Fruit fly (Drosophila melanogaster) whole organism, embryonic: ENCODE measurements around the gene CG43131.

Experiments
- ATbp ChIP-seq: fragments of 200-800 bp; sonication (Bioruptor generic); optimal IDR thresholded peaks from 2 replicates; lab custom pipeline; 2017; ENCODE audit warnings: missing biosample characterization, mild to moderate bottlenecking, missing genetic modification characterization, missing genetic modification reagents
- BEAF-32 ChIP-seq: fragments of 200-800 bp; sonication (Bioruptor generic); optimal IDR thresholded peaks from 3 replicates; lab custom pipeline; 2017; ENCODE audit warnings: missing biosample characterization, missing genetic modification characterization, mild to moderate bottlenecking, moderate library complexity, missing genetic modification reagents
- Bgb ChIP-seq: fragments of 200-800 bp; sonication (Bioruptor generic); IDR thresholded peaks from 2 replicates; pipeline ENCODE4 v1.3.6; 2022; ENCODE audit warnings: missing biosample characterization, missing genetic modification characterization; ENCODE audit not compliant: partially characterized antibody
- BtbVII ChIP-seq: fragments of 200-800 bp; sonication (Bioruptor generic); optimal IDR thresholded peaks from 3 replicates; lab custom pipeline; 2017; ENCODE audit warnings: missing biosample characterization, mild to moderate bottlenecking, missing genetic modification characterization
- CG11398 ChIP-seq: fragments of 200-800 bp; sonication (Bioruptor generic); optimal IDR thresholded peaks from 2 replicates; lab custom pipeline; 2016; ENCODE audit warnings: missing biosample characterization, missing genetic modification characterization
- CG11504 ChIP-seq: fragments of 200-800 bp; sonication (Bioruptor generic); optimal IDR thresholded peaks from 3 replicates; lab custom pipeline; 2019; ENCODE audit warnings: missing biosample characterization, mild to moderate bottlenecking, missing genetic modification characterization, moderate library complexity
- CG11695 ChIP-seq: fragments of 200-800 bp; sonication (Bioruptor generic); IDR thresholded peaks from 3 replicates; pipeline ENCODE4 v1.3.6; 2022; ENCODE audit warnings: missing biosample characterization, missing genetic modification characterization
- CG1233 ChIP-seq: fragments of 200-800 bp; sonication (Bioruptor generic); optimal IDR thresholded peaks from 4 replicates; lab custom pipeline; 2018; ENCODE audit warnings: missing biosample characterization, mild to moderate bottlenecking, missing genetic modification characterization
- CG13424 ChIP-seq: fragments of 200-800 bp; sonication (Bioruptor generic); optimal IDR thresholded peaks from 2 replicates; lab custom pipeline; 2019; ENCODE audit warnings: missing biosample characterization, mild to moderate bottlenecking, missing genetic modification characterization, moderate library complexity
- CG17328 ChIP-seq: fragments of 200-800 bp; sonication (Bioruptor generic); IDR thresholded peaks from 2 replicates; pipeline ENCODE4 v1.3.6; 2022; ENCODE audit warnings: missing biosample characterization, missing genetic modification characterization
- CG17802 ChIP-seq: fragments of 200-800 bp; sonication (Bioruptor generic); optimal IDR thresholded peaks from 2 replicates; lab custom pipeline; 2018; ENCODE audit warnings: missing biosample characterization, mild to moderate bottlenecking, missing genetic modification characterization, moderate library complexity
- CG18764 ChIP-seq: fragments of 200-800 bp; sonication (Bioruptor generic); optimal IDR thresholded peaks from 3 replicates; lab custom pipeline; 2016; ENCODE audit warnings: missing biosample characterization, missing genetic modification characterization
- CG3163 ChIP-seq: fragments of 200-800 bp; sonication (Bioruptor generic); optimal IDR thresholded peaks from 3 replicates; lab custom pipeline; 2016; ENCODE audit warnings: missing biosample characterization, missing genetic modification characterization
- CG34376 ChIP-seq: fragments of 200-800 bp; sonication (Bioruptor generic); optimal IDR thresholded peaks from 2 replicates; lab custom pipeline; 2018; ENCODE audit warnings: missing biosample characterization, mild to moderate bottlenecking, missing genetic modification characterization
- CG3847 ChIP-seq: fragments of 200-800 bp; sonication (Bioruptor generic); IDR thresholded peaks from 2 replicates; pipeline ENCODE4 v1.3.6; 2022; ENCODE audit warnings: missing biosample characterization, missing genetic modification characterization
- CG5180 ChIP-seq: fragments of 200-800 bp; sonication (Bioruptor generic); optimal IDR thresholded peaks from 3 replicates; lab custom pipeline; 2017; ENCODE audit warnings: missing biosample characterization, missing genetic modification characterization, mild to moderate bottlenecking, moderate library complexity, missing genetic modification reagents
- CG7357 ChIP-seq: fragments of 200-800 bp; sonication (Bioruptor generic); IDR thresholded peaks from 3 replicates; pipeline ENCODE4 v1.3.6; 2022; ENCODE audit warnings: missing biosample characterization, missing genetic modification characterization
- CG7987 ChIP-seq: fragments of 200-800 bp; sonication (Bioruptor generic); optimal IDR thresholded peaks from 2 replicates; lab custom pipeline; 2018; ENCODE audit warnings: missing biosample characterization, mild to moderate bottlenecking, missing genetic modification characterization, moderate library complexity
- CG8388 ChIP-seq: fragments of 200-800 bp; sonication (Bioruptor generic); optimal IDR thresholded peaks from 2 replicates; lab custom pipeline; 2019; ENCODE audit warnings: missing biosample characterization, mild to moderate bottlenecking, missing genetic modification characterization, moderate library complexity
- CG8924 ChIP-seq: fragments of 200-800 bp; optimal IDR thresholded peaks from 3 replicates; lab custom pipeline; 2019; ENCODE audit warnings: missing biosample characterization, mild to moderate bottlenecking, missing genetic modification characterization, moderate library complexity
- CG8944 ChIP-seq: fragments of 200-800 bp; sonication (Bioruptor generic); optimal IDR thresholded peaks from 3 replicates; lab custom pipeline; 2016; ENCODE audit warnings: missing biosample characterization, missing genetic modification characterization
- CTCF ChIP-seq: fragments of 200-800 bp; sonication (Bioruptor generic); optimal IDR thresholded peaks from 2 replicates; lab custom pipeline; 2017; ENCODE audit warnings: missing biosample characterization, mild to moderate bottlenecking, missing genetic modification characterization, moderate library complexity
- Doc2 ChIP-seq: fragments of 200-800 bp; sonication (Bioruptor generic); IDR thresholded peaks from 2 replicates; pipeline ENCODE4 v1.3.6; 2022; ENCODE audit warnings: missing biosample characterization, missing genetic modification characterization
- Ets65A ChIP-seq: fragments of 200-800 bp; sonication (Bioruptor generic); peaks from one replicate; lab custom pipeline; 2016; ENCODE audit warnings: missing biosample characterization, missing genetic modification characterization
- Fer3 ChIP-seq: fragments of 200-800 bp; sonication (Bioruptor generic); optimal IDR thresholded peaks from 2 replicates; lab custom pipeline; 2018; ENCODE audit warnings: missing biosample characterization, mild to moderate bottlenecking, missing genetic modification characterization, moderate library complexity
- Gug ChIP-seq: fragments of 200-800 bp; sonication (Bioruptor generic); IDR thresholded peaks from 4 replicates; pipeline ENCODE4 v1.3.6; 2022; ENCODE audit warnings: missing biosample characterization, missing genetic modification characterization
- HmgZ ChIP-seq: fragments of 200-800 bp; sonication (Bioruptor generic); optimal IDR thresholded peaks from 2 replicates; lab custom pipeline; 2018; ENCODE audit warnings: missing biosample characterization, mild to moderate bottlenecking, missing genetic modification characterization
- Hr78 ChIP-seq, 2 experiments: fragments of 200-800 bp in 1 of 2; fragments of >200 bp in 1 of 2; sonication (Bioruptor generic) in 1 of 2; optimal IDR thresholded peaks; 2 replicates each; lab custom pipeline; 2017 to 2019; ENCODE audit warnings: missing biosample characterization in 2 of 2, missing genetic modification characterization in 2 of 2, mild to moderate bottlenecking in 1 of 2, moderate library complexity in 1 of 2
- Neu2 ChIP-seq: fragments of 200-800 bp; sonication (Bioruptor generic); optimal IDR thresholded peaks from 3 replicates; lab custom pipeline; 2016; ENCODE audit warnings: missing biosample characterization, missing genetic modification characterization, borderline replicate concordance
- PHDP ChIP-seq: fragments of 200-800 bp; sonication (Bioruptor generic); optimal IDR thresholded peaks from 3 replicates; lab custom pipeline; 2018; ENCODE audit warnings: missing biosample characterization, mild to moderate bottlenecking, missing genetic modification characterization, moderate library complexity
- Pdp1 ChIP-seq, 2 experiments: fragments of 200-800 bp; sonication (Bioruptor generic); optimal IDR thresholded peaks; 3 replicates each; lab custom pipeline; 2016; ENCODE audit warnings: missing biosample characterization in 2 of 2, missing genetic modification characterization in 2 of 2, mild to moderate bottlenecking in 1 of 2, moderate library complexity in 1 of 2
- TFAM ChIP-seq: fragments of 200-800 bp; sonication (Bioruptor generic); optimal IDR thresholded peaks from 2 replicates; lab custom pipeline; 2017; ENCODE audit warnings: missing biosample characterization, missing genetic modification characterization, inconsistent platforms
- YL-1 ChIP-seq: fragments of 200-800 bp; sonication (Bioruptor generic); optimal IDR thresholded peaks from 3 replicates; lab custom pipeline; 2017; ENCODE audit warnings: missing biosample characterization, mild to moderate bottlenecking, missing genetic modification characterization
- ash1 ChIP-seq: fragments of 200-800 bp; sonication (Bioruptor generic); optimal IDR thresholded peaks from 2 replicates; lab custom pipeline; 2018; ENCODE audit warnings: missing biosample characterization, mild to moderate bottlenecking, missing genetic modification characterization
- bab2 ChIP-seq: fragments of 200-800 bp; sonication (Bioruptor generic); optimal IDR thresholded peaks from 2 replicates; lab custom pipeline; 2016; ENCODE audit warnings: missing biosample characterization, missing genetic modification characterization
- bbx ChIP-seq: fragments of 200-800 bp; sonication (Bioruptor generic); IDR thresholded peaks from 2 replicates; pipeline ENCODE4 v1.3.6; 2022; ENCODE audit warnings: missing biosample characterization, missing genetic modification characterization; ENCODE audit not compliant: partially characterized antibody
- cato ChIP-seq: fragments of 200-800 bp; sonication (Bioruptor generic); optimal IDR thresholded peaks from 2 replicates; lab custom pipeline; 2016; ENCODE audit warnings: missing biosample characterization, missing genetic modification characterization, borderline replicate concordance
- cg ChIP-seq: fragments of 200-800 bp; sonication (Bioruptor generic); optimal IDR thresholded peaks from 3 replicates; lab custom pipeline; 2019; ENCODE audit warnings: missing biosample characterization, mild to moderate bottlenecking, missing genetic modification characterization, moderate library complexity
- exex ChIP-seq: fragments of 200-800 bp; sonication (Bioruptor generic); optimal IDR thresholded peaks from 4 replicates; lab custom pipeline; 2018; ENCODE audit warnings: missing biosample characterization, mild to moderate bottlenecking, missing genetic modification characterization, moderate library complexity
- ken ChIP-seq: fragments of 200-800 bp; sonication (Bioruptor generic); IDR thresholded peaks from 3 replicates; pipeline ENCODE4 v1.3.6; 2022; ENCODE audit warnings: missing biosample characterization, missing genetic modification characterization
- lbe ChIP-seq: fragments of 200-800 bp; sonication (Bioruptor generic); optimal IDR thresholded peaks from 2 replicates; lab custom pipeline; 2016; ENCODE audit warnings: missing biosample characterization, mild to moderate bottlenecking, missing genetic modification characterization
- mirr ChIP-seq: fragments of 200-800 bp; sonication (Bioruptor generic); optimal IDR thresholded peaks from 3 replicates; lab custom pipeline; 2018; ENCODE audit warnings: missing biosample characterization, mild to moderate bottlenecking, missing genetic modification characterization
- nom ChIP-seq: fragments of 200-800 bp; sonication (Bioruptor generic); optimal IDR thresholded peaks from 2 replicates; lab custom pipeline; 2017; ENCODE audit warnings: missing biosample characterization, missing genetic modification characterization, mild to moderate bottlenecking, moderate library complexity, missing genetic modification reagents
- oc ChIP-seq: fragments of 200-800 bp; sonication (Bioruptor generic); optimal IDR thresholded peaks from 2 replicates; lab custom pipeline; 2018; ENCODE audit warnings: missing biosample characterization, mild to moderate bottlenecking, missing genetic modification characterization, moderate library complexity
- pros ChIP-seq: fragments of 200-800 bp; sonication (Bioruptor generic); optimal IDR thresholded peaks from 3 replicates; lab custom pipeline; 2019; ENCODE audit warnings: missing biosample characterization, mild to moderate bottlenecking, missing genetic modification characterization, moderate library complexity
- salm ChIP-seq: fragments of 200-800 bp; sonication (Bioruptor generic); optimal IDR thresholded peaks from 2 replicates; lab custom pipeline; 2018; ENCODE audit warnings: missing biosample characterization, mild to moderate bottlenecking, missing genetic modification characterization
- scrt ChIP-seq: fragments of 200-800 bp; sonication (Bioruptor generic); optimal IDR thresholded peaks from 2 replicates; lab custom pipeline; 2018; ENCODE audit warnings: missing biosample characterization, mild to moderate bottlenecking, missing genetic modification characterization, moderate library complexity
- stwl ChIP-seq: fragments of 200-800 bp; sonication (Bioruptor generic); optimal IDR thresholded peaks from 3 replicates; lab custom pipeline; 2018; ENCODE audit warnings: missing biosample characterization, mild to moderate bottlenecking, missing genetic modification characterization, moderate library complexity
- twi ChIP-seq: fragments of 200-800 bp; optimal IDR thresholded peaks from 2 replicates; lab custom pipeline; 2019; ENCODE audit warnings: missing biosample characterization, mild to moderate bottlenecking, missing genetic modification characterization, moderate library complexity
- zen2 ChIP-seq: fragments of 200-800 bp; sonication (Bioruptor generic); IDR thresholded peaks from 3 replicates; pipeline ENCODE4 v1.3.6; 2022; ENCODE audit warnings: missing biosample characterization, missing genetic modification characterization; ENCODE audit not compliant: partially characterized antibody

The CG43131 gene

DNA sequence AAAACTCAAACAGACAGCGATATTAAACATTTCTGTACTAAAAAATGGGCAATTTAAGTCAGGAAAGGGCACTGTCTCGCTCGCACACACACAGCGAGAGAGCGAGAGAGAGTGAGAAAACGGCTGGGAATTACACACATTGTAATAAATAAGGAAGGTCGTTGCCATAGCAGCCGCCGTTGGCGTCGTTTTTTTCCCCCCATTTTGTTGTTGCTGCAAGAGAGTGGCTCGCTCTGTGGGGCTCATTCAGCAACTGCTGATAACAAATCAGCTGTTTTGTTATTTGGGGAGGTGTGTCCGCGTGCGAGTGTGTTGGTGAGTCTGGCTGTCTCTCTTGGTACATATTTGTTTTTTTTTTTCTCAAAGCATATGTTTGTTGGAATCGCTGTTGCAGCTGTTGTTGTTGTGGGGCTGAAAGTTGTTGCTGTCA, 21.1 kb downstream of the CG43131 start (continued):
- TF ChIP-seq lbe (GFP tag; lab: Kevin White, UChicago) (peak; percentile 61), zen2 (no peak), CG7357 (GFP tag; lab: Robert Waterston, UW) (no peak), exex (tag; lab: Kevin White, UChicago) (no peak), CG8944 (GFP tag; lab: Kevin White, UChicago) (no peak), CG18764 (GFP tag; lab: Kevin White, UChicago) (peak; percentile 16), cato (GFP tag; lab: Kevin White, UChicago) (peak; percentile 4), BtbVII (peak; percentile 82), HmgZ (tag; lab: Kevin White, UChicago) (peak; percentile 57), CG3847 (GFP tag; lab: Robert Waterston, UW) (no peak), stwl (tag; lab: Kevin White, UChicago) (no peak), CG11504 (peak; percentile 56), CG3163 (GFP tag; lab: Kevin White, UChicago) (peak; percentile 26), cg (GFP tag; lab: Kevin White, UChicago) (peak; percentile 93), ken (GFP tag; lab: Robert Waterston, UW) (no peak), pros (GFP tag; lab: Kevin White, UChicago) (peak; percentile 66), Hr78 (GFP tag; optimal IDR thresholded peaks at IDR 0.05; lab: Kevin White, UChicago) (peak in 1 of 2 experiments; percentile 4), Fer3 (tag; lab: Kevin White, UChicago) (peak; percentile 44), Doc2 (no peak), Pdp1 (GFP tag; optimal IDR thresholded peaks at IDR 0.05; lab: Kevin White, UChicago) (peak in 1 of 2 experiments; percentile 43), mirr (GFP tag; lab: Kevin White, UChicago) (peak; percentile 71), CG8388 (no peak), Ets65A (GFP tag; lab: Kevin White, UChicago) (peak; percentile 28), CG5180 (GFP tag; lab: Kevin White, UChicago) (peak; percentile 57), bab2 (GFP tag; lab: Kevin White, UChicago) (no peak), twi (peak; percentile 37), BEAF-32 (GFP tag; lab: Kevin White, UChicago) (no peak), PHDP (tag; lab: Kevin White, UChicago) (peak; percentile 66), TFAM (GFP tag; lab: Kevin White, UChicago) (no peak), YL-1 (GFP tag; lab: Kevin White, UChicago) (peak; percentile 6), CTCF (GFP tag; lab: Kevin White, UChicago) (peak; percentile 63), CG17802 (no peak), ash1 (GFP tag; lab: Kevin White, UChicago) (peak; percentile 40), salm (tag; lab: Kevin White, UChicago) (peak; percentile 9), oc (peak; percentile 51), CG11695 (GFP tag; lab: Robert Waterston, UW) (no peak), scrt (peak; percentile 42), Neu2 (GFP tag; lab: Kevin White, UChicago) (no peak), CG8924 (tag; lab: Kevin White, UChicago) (peak; percentile 18), Bgb (GFP tag; lab: Robert Waterston, UW) (no peak), CG11398 (GFP tag; lab: Kevin White, UChicago) (peak; percentile 39), CG17328 (GFP tag; lab: Robert Waterston, UW) (no peak), bbx (GFP tag; lab: Robert Waterston, UW) (no peak), ATbp (peak; percentile 74), Gug (GFP tag; lab: Robert Waterston, UW) (no peak), CG1233 (GFP tag; lab: Kevin White, UChicago) (peak; percentile 66), nom (GFP tag; lab: Kevin White, UChicago) (peak; percentile 52), CG13424 (peak; percentile 39), CG7987 (peak; percentile 71), CG34376 (GFP tag; lab: Kevin White, UChicago) (peak; percentile 37)
